Worm (Caenorhabditis elegans): ENCODE measurements around the gene B0250.5.

ce11 chrV:20544092-20544491, 50.4 kb downstream of the B0250.5 start, which contains the start of gene slc-36.3:
- no peak for TF ChIP-seq ama-1 (optimal IDR thresholded peaks at IDR 0.05)
- TF ChIP-seq F13C5.2 (tag; optimal IDR thresholded peaks at IDR 0.05), result no peak
- no peak for TF ChIP-seq pes-1 (GFP tag; IDR thresholded peaks at IDR 0.05)
- TF ChIP-seq hmbx-1 (tag; optimal IDR thresholded peaks at IDR 0.05), result no peak
- TF ChIP-seq B0310.2 (tag; optimal IDR thresholded peaks at IDR 0.05), result no peak
- no peak for TF ChIP-seq ets-7 (tag; optimal IDR thresholded peaks at IDR 0.05)
- no peak for TF ChIP-seq tbx-11 (GFP tag; IDR thresholded peaks at IDR 0.05)
- TF ChIP-seq tbx-37 (GFP tag; conservative IDR thresholded peaks at IDR 0.05), result no peak
